Worm (Caenorhabditis elegans) whole organism, L1 larva: ENCODE measurements around the gene srz-47.

Source experiments
- F16B12.6 ChIP-seq: fragments of 150-350 bp; optimal IDR thresholded peaks from 2 replicates; lab custom pipeline; 2014; ENCODE audit warnings: missing biosample characterization, missing genetic modification characterization
- aly-2 ChIP-seq: fragments of 150-350 bp; optimal IDR thresholded peaks from 2 replicates; lab custom pipeline; 2014; ENCODE audit warnings: missing biosample characterization, missing genetic modification characterization
- dpl-1 ChIP-seq, 3 experiments: fragments of 150-350 bp in 2 of 3; sonication (generic microtip) in 1 of 3; optimal IDR thresholded peaks; 2 replicates each; lab custom pipeline; 2014 to 2017; ENCODE audit warnings: missing biosample characterization in 3 of 3, missing genetic modification characterization in 3 of 3, missing genetic modification reagents in 3 of 3
- elt-2 ChIP-seq: sonication (generic microtip); optimal IDR thresholded peaks from 2 replicates; lab custom pipeline; 2016; ENCODE audit warnings: missing genetic modification characterization, mild to moderate bottlenecking, inconsistent platforms, missing compliant biosample characterization, missing genetic modification reagents
- fkh-8 ChIP-seq: sonication (generic microtip); optimal IDR thresholded peaks from 2 replicates; lab custom pipeline; 2016; ENCODE audit warnings: mild to moderate bottlenecking, missing genetic modification characterization, missing compliant biosample characterization
- irx-1 ChIP-seq: sonication (generic microtip); optimal IDR thresholded peaks from 2 replicates; lab custom pipeline; 2016; ENCODE audit warnings: missing genetic modification characterization, missing compliant biosample characterization
- lsy-2 ChIP-seq, 2 experiments: fragments of 150-350 bp; optimal IDR thresholded peaks; 2 replicates each; lab custom pipeline; 2014; ENCODE audit warnings: missing biosample characterization in 2 of 2, missing genetic modification characterization in 2 of 2
- nhr-11 ChIP-seq: fragments of 150-350 bp; optimal IDR thresholded peaks from 2 replicates; lab custom pipeline; 2014; ENCODE audit warnings: missing biosample characterization, missing genetic modification characterization
- nhr-76 ChIP-seq: sonication (generic microtip); optimal IDR thresholded peaks from 2 replicates; lab custom pipeline; 2017; ENCODE audit warnings: missing biosample characterization, missing genetic modification characterization
- nhr-85 ChIP-seq: sonication (generic microtip); peaks from one replicate; lab custom pipeline; 2016; ENCODE audit warnings: missing genetic modification characterization, inconsistent platforms, missing compliant biosample characterization
- unc-130 ChIP-seq: fragments of 150-350 bp; optimal IDR thresholded peaks from 2 replicates; lab custom pipeline; 2017; ENCODE audit warnings: missing biosample characterization, missing genetic modification characterization, inconsistent platforms
- unc-62 ChIP-seq: fragments of 150-350 bp; optimal IDR thresholded peaks from 2 replicates; lab custom pipeline; 2014; ENCODE audit warnings: missing biosample characterization, missing genetic modification reagents, missing genetic modification characterization
- zag-1 ChIP-seq: fragments of 150-350 bp; optimal IDR thresholded peaks from 2 replicates; lab custom pipeline; 2014; ENCODE audit warnings: missing biosample characterization, missing genetic modification characterization
- zip-4 ChIP-seq: fragments of 200-800 bp; sonication (Bioruptor generic); optimal IDR thresholded peaks from 2 replicates; lab custom pipeline; 2018; ENCODE audit warnings: mild to moderate bottlenecking, missing genetic modification characterization, moderate library complexity, missing compliant biosample characterization

DNA sequence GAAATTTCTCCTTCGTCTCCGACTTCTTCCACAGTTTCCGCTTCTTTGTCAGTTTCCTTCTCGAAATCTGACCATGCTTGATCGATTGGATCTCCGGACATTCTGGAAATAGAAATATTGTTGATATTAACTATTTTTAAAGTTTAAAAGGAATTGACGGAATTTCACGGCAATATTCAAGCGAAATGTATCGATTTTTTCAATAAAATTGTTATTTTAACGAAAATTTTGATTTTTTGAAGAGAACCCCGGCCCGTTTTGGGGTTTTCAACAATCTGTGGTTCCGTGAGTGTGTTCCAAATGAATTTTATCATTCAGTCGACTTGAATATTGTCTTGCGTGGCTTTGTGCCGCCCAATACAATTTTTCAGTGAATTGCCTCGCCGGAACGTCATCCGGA, 35.0 kb downstream of the srz-47 start, which contains the start of gene F40D4.13:
- TF ChIP-seq dpl-1 (GFP tag; optimal IDR thresholded peaks at IDR 0.05; lab: Kevin White, UChicago) (no peak), elt-2 (tag; lab: Kevin White, UChicago) (no peak), nhr-76 (tag; lab: Kevin White, UChicago) (no peak), zip-4 (no peak), unc-130 (tag; lab: Kevin White, UChicago) (no peak), zag-1 (tag; lab: Kevin White, UChicago) (no peak), lsy-2 (tag; optimal IDR thresholded peaks at IDR 0.05; lab: Kevin White, UChicago) (no peak), nhr-11 (no peak), fkh-8 (tag; lab: Kevin White, UChicago) (no peak), aly-2 (tag; lab: Kevin White, UChicago) (no peak), unc-62 (GFP tag; lab: Kevin White, UChicago) (no peak), F16B12.6 (no peak), irx-1 (no peak), nhr-85 (tag; lab: Kevin White, UChicago) (no peak)
